Fruit fly (Drosophila melanogaster): ENCODE measurements around the gene Mnt.
A peak's percentile ranks its signal among the peaks of the same experiment; 100 is the strongest.

The Mnt gene

dm6 chrX:3693989-3694769 lies 22.6 kb downstream of the Mnt start (continued):
- peak; percentile 45 for TF ChIP-seq Mad (GFP tag; optimal IDR thresholded peaks at IDR 0.05)
- no peak for TF ChIP-seq CG7271 (tag; optimal IDR thresholded peaks at IDR 0.05)
- TF ChIP-seq Usf (GFP tag; optimal IDR thresholded peaks at IDR 0.05): no peak
- TF ChIP-seq TFAM (GFP tag; optimal IDR thresholded peaks at IDR 0.05): no peak
- TF ChIP-seq CkIIα-i1 (GFP tag; IDR thresholded peaks at IDR 0.05): no peak
- TF ChIP-seq CG8388 (GFP tag; optimal IDR thresholded peaks at IDR 0.05): peak; percentile 44
- TF ChIP-seq slou (GFP tag; optimal IDR thresholded peaks at IDR 0.05): no peak
- TF ChIP-seq sr (GFP tag; IDR thresholded peaks at IDR 0.05): no peak
- no peak for TF ChIP-seq CG34224 (GFP tag; IDR thresholded peaks at IDR 0.05; ENCODE audit: partially characterized antibody)
- TF ChIP-seq abd-A (tag; optimal IDR thresholded peaks at IDR 0.05): no peak
- TF ChIP-seq ftz-f1 (GFP tag; optimal IDR thresholded peaks at IDR 0.05): no peak
- no peak for TF ChIP-seq CG11560 (tag; IDR thresholded peaks at IDR 0.05)
- TF ChIP-seq caup (GFP tag; optimal IDR thresholded peaks at IDR 0.05; ENCODE audit: severe bottlenecking): no peak
- no peak for TF ChIP-seq gsb (GFP tag; IDR thresholded peaks at IDR 0.05)
- TF ChIP-seq nom (GFP tag; optimal IDR thresholded peaks at IDR 0.05): no peak
- TF ChIP-seq lilli (GFP tag; optimal IDR thresholded peaks at IDR 0.05): peak; percentile 65
- peak; percentile 57 for TF ChIP-seq CG2875 (GFP tag; optimal IDR thresholded peaks at IDR 0.05)
- no peak for TF ChIP-seq bigmax (GFP tag; optimal IDR thresholded peaks at IDR 0.05)
- no peak for TF ChIP-seq CG17568 (GFP tag; optimal IDR thresholded peaks at IDR 0.05)
- TF ChIP-seq Spps (tag; optimal IDR thresholded peaks at IDR 0.05): peak; percentile 36
- no peak for TF ChIP-seq CG10274 (GFP tag; optimal IDR thresholded peaks at IDR 0.05)
- TF ChIP-seq CG10979 (tag; optimal IDR thresholded peaks at IDR 0.05): peak; percentile 71
- peak; percentile 2 for TF ChIP-seq Mes4 (GFP tag; optimal IDR thresholded peaks at IDR 0.05)
- TF ChIP-seq peb (GFP tag; IDR thresholded peaks at IDR 0.05): no peak
- peak; percentile 55 for TF ChIP-seq jing (GFP tag; optimal IDR thresholded peaks at IDR 0.05)
- TF ChIP-seq aop (GFP tag; IDR thresholded peaks at IDR 0.05): no peak
- TF ChIP-seq pzg (GFP tag; optimal IDR thresholded peaks at IDR 0.05): no peak
- TF ChIP-seq CG6683 (GFP tag; optimal IDR thresholded peaks at IDR 0.05): no peak
- peak; percentile 33 for TF ChIP-seq CG15011 (GFP tag; optimal IDR thresholded peaks at IDR 0.05)
- TF ChIP-seq lov (optimal IDR thresholded peaks at IDR 0.05): no peak
- TF ChIP-seq lov (GFP tag; IDR thresholded peaks at IDR 0.05): no peak
- no peak for TF ChIP-seq sug (tag; optimal IDR thresholded peaks at IDR 0.05)
- peak; percentile 39 for TF ChIP-seq CG18619 (GFP tag; optimal IDR thresholded peaks at IDR 0.05)
- no peak for TF ChIP-seq vnd (GFP tag; IDR thresholded peaks at IDR 0.05; ENCODE audit: partially characterized antibody)
- TF ChIP-seq CG6175 (GFP tag; IDR thresholded peaks at IDR 0.05): no peak
- peak; percentile 5 for TF ChIP-seq tap (tag; optimal IDR thresholded peaks at IDR 0.05)
- no peak for TF ChIP-seq CG11723 (GFP tag; optimal IDR thresholded peaks at IDR 0.05)
- peak; percentile 72 for TF ChIP-seq CG15073 (GFP tag; optimal IDR thresholded peaks at IDR 0.05)
- TF ChIP-seq fd96Cb (tag; optimal IDR thresholded peaks at IDR 0.05): peak; percentile 57
- no peak for TF ChIP-seq CG3995 (GFP tag; optimal IDR thresholded peaks at IDR 0.05)
- TF ChIP-seq CG2116 (GFP tag; optimal IDR thresholded peaks at IDR 0.05): peak; percentile 23
- no peak for TF ChIP-seq schlank (tag; optimal IDR thresholded peaks at IDR 0.05)
- peak; percentile 75 for TF ChIP-seq dmrt99B (tag; optimal IDR thresholded peaks at IDR 0.05)
- no peak for TF ChIP-seq Dref (GFP tag; IDR thresholded peaks at IDR 0.05)
- TF ChIP-seq gt (GFP tag; IDR thresholded peaks at IDR 0.05): no peak
- peak; percentile 53 for TF ChIP-seq CG12104 (GFP tag; optimal IDR thresholded peaks at IDR 0.05)
- TF ChIP-seq Elba2 (GFP tag; optimal IDR thresholded peaks at IDR 0.05): no peak
- TF ChIP-seq Dll (GFP tag; IDR thresholded peaks at IDR 0.05; ENCODE audit: partially characterized antibody): no peak
- no peak for TF ChIP-seq CG11456 (GFP tag; IDR thresholded peaks at IDR 0.05)
- TF ChIP-seq CG8089 (GFP tag; optimal IDR thresholded peaks at IDR 0.05): peak; percentile 1
